Worm (Caenorhabditis elegans) whole organism, L3 larva: ENCODE results near the gene twk-24.

Experiments
- R02D3.7 ChIP-seq: fragments of 150-350 bp; optimal IDR thresholded peaks from 2 replicates; lab custom pipeline; 2014; ENCODE audit warnings: missing biosample characterization, missing genetic modification characterization
- ZK546.5 ChIP-seq: sonication (generic microtip); optimal IDR thresholded peaks from 2 replicates; lab custom pipeline; 2017; ENCODE audit warnings: missing biosample characterization, missing genetic modification characterization
- aly-2 ChIP-seq: fragments of 150-350 bp; optimal IDR thresholded peaks from 2 replicates; lab custom pipeline; 2014; ENCODE audit warnings: missing biosample characterization, missing genetic modification characterization
- ceh-16 ChIP-seq: sonication (generic microtip); optimal IDR thresholded peaks from 2 replicates; lab custom pipeline; 2017; ENCODE audit warnings: missing biosample characterization, missing genetic modification characterization
- ceh-28 ChIP-seq: fragments of 150-350 bp; optimal IDR thresholded peaks from 2 replicates; lab custom pipeline; 2014; ENCODE audit warnings: missing biosample characterization, missing genetic modification reagents, missing genetic modification characterization
- ceh-82 ChIP-seq: fragments of 150-350 bp; optimal IDR thresholded peaks from 2 replicates; lab custom pipeline; 2014; ENCODE audit warnings: missing biosample characterization, missing genetic modification characterization
- ceh-9 ChIP-seq: sonication (generic microtip); optimal IDR thresholded peaks from 2 replicates; lab custom pipeline; 2018; ENCODE audit warnings: missing biosample characterization, missing genetic modification characterization
- elt-1 ChIP-seq: fragments of 150-350 bp; optimal IDR thresholded peaks from 2 replicates; lab custom pipeline; 2014; ENCODE audit warnings: missing biosample characterization, missing genetic modification characterization
- elt-2 ChIP-seq: sonication (generic microtip); optimal IDR thresholded peaks from 2 replicates; lab custom pipeline; 2016; ENCODE audit warnings: missing genetic modification reagents, mild to moderate bottlenecking, missing genetic modification characterization, missing compliant biosample characterization
- elt-3 ChIP-seq, 3 experiments: fragments of 150-350 bp in 1 of 3; sonication (generic microtip) in 2 of 3; optimal IDR thresholded peaks; 2 replicates in 2 of 3; 4 replicates in 1 of 3; lab custom pipeline; 2014 to 2017; ENCODE audit warnings: missing biosample characterization in 3 of 3, missing genetic modification characterization in 3 of 3
- eor-1 ChIP-seq, 2 experiments: fragments of 150-350 bp; optimal IDR thresholded peaks; 2 replicates each; lab custom pipeline; 2014 to 2018; ENCODE audit warnings: missing biosample characterization in 2 of 2, missing genetic modification characterization in 2 of 2
- fkh-10 ChIP-seq: sonication (generic microtip); optimal IDR thresholded peaks from 2 replicates; lab custom pipeline; 2017; ENCODE audit warnings: missing biosample characterization, missing genetic modification reagents, missing genetic modification characterization
- fkh-2 ChIP-seq: fragments of 150-350 bp; optimal IDR thresholded peaks from 2 replicates; lab custom pipeline; 2014; ENCODE audit warnings: missing biosample characterization, missing genetic modification reagents, missing genetic modification characterization
- fos-1 ChIP-seq: fragments of 150-350 bp; optimal IDR thresholded peaks from 2 replicates; lab custom pipeline; 2014; ENCODE audit warnings: missing biosample characterization, missing genetic modification characterization
- hmg-11 ChIP-seq: sonication (generic microtip); optimal IDR thresholded peaks from 2 replicates; lab custom pipeline; 2016; ENCODE audit warnings: missing genetic modification characterization, missing compliant biosample characterization
- jun-1 ChIP-seq: fragments of 150-350 bp; optimal IDR thresholded peaks from 2 replicates; lab custom pipeline; 2014; ENCODE audit warnings: missing biosample characterization, missing genetic modification reagents, missing genetic modification characterization
- lin-15B ChIP-seq: fragments of 150-350 bp; optimal IDR thresholded peaks from 2 replicates; lab custom pipeline; 2014; ENCODE audit warnings: missing biosample characterization, missing genetic modification characterization
- lin-39 ChIP-seq: fragments of 150-350 bp; optimal IDR thresholded peaks from 2 replicates; lab custom pipeline; 2018; ENCODE audit warnings: missing biosample characterization, missing genetic modification reagents, missing genetic modification characterization
- mdl-1 ChIP-seq: fragments of 150-350 bp; optimal IDR thresholded peaks from 2 replicates; lab custom pipeline; 2014; ENCODE audit warnings: missing biosample characterization, missing genetic modification characterization
- mml-1 ChIP-seq: fragments of 150-350 bp; sonication (generic microtip); optimal IDR thresholded peaks from 3 replicates; lab custom pipeline; 2014; ENCODE audit warnings: missing biosample characterization, missing genetic modification characterization
- nfya-1 ChIP-seq: sonication (generic microtip); optimal IDR thresholded peaks from 2 replicates; lab custom pipeline; 2017; ENCODE audit warnings: missing genetic modification characterization, mild to moderate bottlenecking, missing compliant biosample characterization, antibody characterized with exemption, moderate library complexity; ENCODE audit not compliant: insufficient read depth
- nhr-11 ChIP-seq: fragments of 150-350 bp; optimal IDR thresholded peaks from 2 replicates; lab custom pipeline; 2014; ENCODE audit warnings: missing biosample characterization, missing genetic modification characterization
- nhr-12 ChIP-seq: fragments of 150-350 bp; optimal IDR thresholded peaks from 2 replicates; lab custom pipeline; 2014; ENCODE audit warnings: missing biosample characterization, missing genetic modification characterization
- nhr-23 ChIP-seq: fragments of 150-350 bp; optimal IDR thresholded peaks from 2 replicates; lab custom pipeline; 2014; ENCODE audit warnings: missing biosample characterization, missing genetic modification reagents, missing genetic modification characterization
- nhr-237 ChIP-seq: fragments of 150-350 bp; optimal IDR thresholded peaks from 2 replicates; lab custom pipeline; 2014; ENCODE audit warnings: missing biosample characterization, missing genetic modification characterization
- nhr-25 ChIP-seq: sonication (generic microtip); optimal IDR thresholded peaks from 2 replicates; lab custom pipeline; 2017; ENCODE audit warnings: missing biosample characterization, missing genetic modification characterization
- nhr-43 ChIP-seq: sonication (generic microtip); optimal IDR thresholded peaks from 2 replicates; lab custom pipeline; 2016; ENCODE audit warnings: mild to moderate bottlenecking, missing genetic modification characterization, missing compliant biosample characterization; ENCODE audit not compliant: poor library complexity, severe bottlenecking
- nhr-67 ChIP-seq: fragments of 150-350 bp; optimal IDR thresholded peaks from 2 replicates; lab custom pipeline; 2014; ENCODE audit warnings: missing biosample characterization, missing genetic modification characterization
- nhr-76 ChIP-seq: fragments of 150-350 bp; sonication (generic microtip); optimal IDR thresholded peaks from 5 replicates; lab custom pipeline; 2014; ENCODE audit warnings: missing biosample characterization, missing genetic modification characterization
- nhr-77 ChIP-seq: fragments of 150-350 bp; optimal IDR thresholded peaks from 2 replicates; lab custom pipeline; 2014; ENCODE audit warnings: missing biosample characterization, missing genetic modification characterization
- pha-4 ChIP-seq: fragments of 150-350 bp; optimal IDR thresholded peaks from 2 replicates; lab custom pipeline; 2014; ENCODE audit warnings: missing biosample characterization, missing genetic modification reagents, missing genetic modification characterization
- pqm-1 ChIP-seq: fragments of 150-350 bp; optimal IDR thresholded peaks from 2 replicates; lab custom pipeline; 2017; ENCODE audit warnings: missing biosample characterization, missing genetic modification characterization, inconsistent platforms
- sea-2 ChIP-seq: fragments of 150-350 bp; sonication (generic microtip); optimal IDR thresholded peaks from 4 replicates; lab custom pipeline; 2014; ENCODE audit warnings: missing biosample characterization, missing genetic modification reagents, missing genetic modification characterization
- skn-1 ChIP-seq: fragments of 150-350 bp; optimal IDR thresholded peaks from 2 replicates; lab custom pipeline; 2014; ENCODE audit warnings: missing biosample characterization, missing genetic modification characterization
- snpc-4 ChIP-seq: fragments of 150-350 bp; optimal IDR thresholded peaks from 2 replicates; lab custom pipeline; 2014; ENCODE audit warnings: missing biosample characterization, missing genetic modification characterization
- tbx-2 ChIP-seq: sonication (generic microtip); optimal IDR thresholded peaks from 2 replicates; lab custom pipeline; 2016; ENCODE audit warnings: mild to moderate bottlenecking, missing genetic modification characterization, missing compliant biosample characterization
- unc-39 ChIP-seq: sonication (generic microtip); optimal IDR thresholded peaks from 4 replicates; lab custom pipeline; 2017; ENCODE audit warnings: missing biosample characterization, missing genetic modification characterization
- zag-1 ChIP-seq: fragments of 150-350 bp; optimal IDR thresholded peaks from 2 replicates; lab custom pipeline; 2014; ENCODE audit warnings: missing biosample characterization, missing genetic modification characterization
- ztf-11 ChIP-seq: fragments of 150-350 bp; optimal IDR thresholded peaks from 2 replicates; lab custom pipeline; 2014; ENCODE audit warnings: missing biosample characterization, missing genetic modification characterization
- ztf-4 ChIP-seq: fragments of 150-350 bp; optimal IDR thresholded peaks from 2 replicates; lab custom pipeline; 2014; ENCODE audit warnings: missing biosample characterization, missing genetic modification characterization

Gene twk-24

ce11 chrV:12316076-12316475 lies 47.0 kb upstream of the twk-24 start:
- no peak for TF ChIP-seq lin-39 (tag; lab: Kevin White, UChicago)
- no peak for TF ChIP-seq fkh-2 (tag; lab: Kevin White, UChicago)
- TF ChIP-seq elt-1 (tag; lab: Kevin White, UChicago) = no peak
- TF ChIP-seq ceh-16 (tag; lab: Kevin White, UChicago) = no peak
- TF ChIP-seq ceh-9 = no peak
- TF ChIP-seq nhr-77 (tag; lab: Kevin White, UChicago) = no peak
- no peak for TF ChIP-seq aly-2 (tag; lab: Kevin White, UChicago)
- no peak for TF ChIP-seq ztf-4 (tag; lab: Kevin White, UChicago)

ce11 chrV:12314413-12314812 lies 45.3 kb upstream of the twk-24 start:
- TF ChIP-seq nfya-1 = peak; percentile 8
- TF ChIP-seq aly-2 (tag; lab: Kevin White, UChicago) = no peak
- TF ChIP-seq ceh-82 (tag; lab: Kevin White, UChicago) = no peak
- no peak for TF ChIP-seq ceh-9
- TF ChIP-seq lin-39 (tag; lab: Kevin White, UChicago) = no peak
- TF ChIP-seq hmg-11 (tag; lab: Kevin White, UChicago) = no peak
- peak; percentile 39 for TF ChIP-seq fkh-10
- no peak for TF ChIP-seq elt-3 (tag; optimal IDR thresholded peaks at IDR 0.05; lab: Kevin White, UChicago)
- TF ChIP-seq nhr-12 (tag; lab: Kevin White, UChicago) = no peak
- no peak for TF ChIP-seq ZK546.5 (tag; lab: Kevin White, UChicago)
- TF ChIP-seq nhr-237 (tag; lab: Kevin White, UChicago) = no peak
- TF ChIP-seq ztf-11 = no peak

ce11 chrV:12310256-12310655 lies 41.1 kb upstream of the twk-24 start, which contains the start of gene hpo-30:
Gene hpo-30, minus strand, starts transcription at chrV:12310356.
- no peak for TF ChIP-seq nhr-23 (tag; lab: Kevin White, UChicago)
- TF ChIP-seq ceh-82 (tag; lab: Kevin White, UChicago) = no peak
- no peak for TF ChIP-seq mdl-1 (tag; lab: Kevin White, UChicago)
- TF ChIP-seq pqm-1 (tag; lab: Kevin White, UChicago) = no peak
- TF ChIP-seq hmg-11 (tag; lab: Kevin White, UChicago) = no peak
- TF ChIP-seq nhr-11 (tag; lab: Kevin White, UChicago) = no peak
- TF ChIP-seq nhr-77 (tag; lab: Kevin White, UChicago) = no peak
- TF ChIP-seq lin-15B (tag; lab: Kevin White, UChicago) = no peak
- TF ChIP-seq pha-4 (tag; lab: Kevin White, UChicago) = no peak
- TF ChIP-seq fos-1 (tag; lab: Kevin White, UChicago) = no peak
- no peak for TF ChIP-seq nhr-43 (tag; lab: Kevin White, UChicago)

ce11 chrV:12307011-12307540 lies 38.0 kb upstream of the twk-24 start, which contains the start of gene srg-45:
Gene srg-45, plus strand, starts transcription at chrV:12307490.
- no peak for TF ChIP-seq tbx-2 (tag; lab: Kevin White, UChicago)
- TF ChIP-seq aly-2 (tag; lab: Kevin White, UChicago) = no peak
- TF ChIP-seq R02D3.7 = no peak
- no peak for TF ChIP-seq skn-1 (tag; lab: Kevin White, UChicago)

DNA sequence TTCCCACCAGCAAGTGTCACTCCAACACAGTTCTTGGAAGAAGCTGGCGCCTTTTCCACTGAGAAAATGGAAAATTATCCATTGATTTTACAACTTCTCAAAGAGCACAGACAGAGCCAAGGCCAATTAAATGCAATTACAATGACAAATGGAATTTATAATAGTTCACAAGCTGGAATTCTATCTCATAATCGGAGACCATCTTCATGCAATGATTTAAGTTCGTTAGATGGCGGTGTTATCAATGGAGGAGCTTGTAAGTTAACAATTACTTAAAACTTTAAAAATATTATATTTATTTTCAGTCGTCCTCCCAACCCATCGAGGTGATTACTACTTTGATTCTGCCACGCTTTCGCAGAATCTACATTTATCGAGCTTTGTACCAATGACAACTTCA lies 36.6 kb upstream of the twk-24 start:
- no peak for TF ChIP-seq eor-1 (tag; optimal IDR thresholded peaks at IDR 0.05; lab: Kevin White, UChicago)
- TF ChIP-seq jun-1 (tag; lab: Kevin White, UChicago) = no peak
- no peak for TF ChIP-seq unc-39 (tag; lab: Kevin White, UChicago)
- no peak for TF ChIP-seq ztf-4 (tag; lab: Kevin White, UChicago)

- TF ChIP-seq nhr-11 (tag; lab: Kevin White, UChicago) (peak; percentile 26), R02D3.7 (peak; percentile 69), eor-1 (tag; optimal IDR thresholded peaks at IDR 0.05; lab: Kevin White, UChicago) (no peak), elt-1 (tag; lab: Kevin White, UChicago) (peak; percentile 16), sea-2 (GFP tag; lab: Kevin White, UChicago) (peak; percentile 5), aly-2 (tag; lab: Kevin White, UChicago) (peak; percentile 82), ceh-9 (no peak), fkh-2 (tag; lab: Kevin White, UChicago) (no peak), elt-2 (tag; lab: Kevin White, UChicago) (peak; percentile 63), jun-1 (tag; lab: Kevin White, UChicago) (peak; percentile 66), snpc-4 (tag; lab: Kevin White, UChicago) (no peak), nhr-76 (peak; percentile 79), nhr-67 (peak; percentile 6), ztf-11 (peak; percentile 42), ceh-82 (tag; lab: Kevin White, UChicago) (peak; percentile 94), fkh-10 (peak; percentile 45), hmg-11 (tag; lab: Kevin White, UChicago) (peak; percentile 100), ceh-28 (peak; percentile 46), zag-1 (tag; lab: Kevin White, UChicago) (peak; percentile 67), mml-1 (tag; lab: Kevin White, UChicago) (peak; percentile 5), nhr-25 (tag; lab: Kevin White, UChicago) (peak; percentile 70), unc-39 (tag; lab: Kevin White, UChicago) (no peak), nhr-23 (tag; lab: Kevin White, UChicago) (peak; percentile 70)
Observed at ce11 chrV:12303453-12304077, 34.4 kb upstream of the twk-24 start.
